Worm (Caenorhabditis elegans) whole organism, early embryonic: ENCODE results near the gene sas-6.

Experiments
- B0310.2 ChIP-seq: sonication (generic microtip); optimal IDR thresholded peaks from 2 replicates; lab custom pipeline; 2016; ENCODE audit warnings: mild to moderate bottlenecking, missing genetic modification characterization, missing compliant biosample characterization
- F13C5.2 ChIP-seq: sonication (generic microtip); optimal IDR thresholded peaks from 2 replicates; lab custom pipeline; 2017; ENCODE audit warnings: mild to moderate bottlenecking, missing genetic modification characterization, inconsistent platforms, missing compliant biosample characterization
- ama-1 ChIP-seq: fragments of 150-350 bp; optimal IDR thresholded peaks from 2 replicates; lab custom pipeline; 2014
- ceh-13 ChIP-seq: fragments of 200-800 bp; sonication (Bioruptor generic); optimal IDR thresholded peaks from 2 replicates; lab custom pipeline; 2018; ENCODE audit warnings: mild to moderate bottlenecking, missing genetic modification characterization, missing compliant biosample characterization
- ceh-36 ChIP-seq: sonication (generic microtip); optimal IDR thresholded peaks from 2 replicates; lab custom pipeline; 2016; ENCODE audit warnings: missing genetic modification characterization, inconsistent platforms, missing compliant biosample characterization
- flt-1 ChIP-seq: fragments of 200-800 bp; sonication (Bioruptor generic); IDR thresholded peaks from 2 replicates; pipeline ENCODE4 v1.3.6; 2022; ENCODE audit warnings: missing genetic modification characterization, missing compliant biosample characterization
- hmbx-1 ChIP-seq: sonication (generic microtip); optimal IDR thresholded peaks from 2 replicates; lab custom pipeline; 2016; ENCODE audit warnings: mild to moderate bottlenecking, missing genetic modification characterization, missing compliant biosample characterization
- hnd-1 ChIP-seq: sonication (generic microtip); optimal IDR thresholded peaks from 2 replicates; lab custom pipeline; 2016; ENCODE audit warnings: missing genetic modification characterization, missing compliant biosample characterization
- scrt-1 ChIP-seq: fragments of 200-800 bp; sonication (Bioruptor generic); IDR thresholded peaks from 2 replicates; pipeline ENCODE4 v1.3.6; 2022; ENCODE audit warnings: missing genetic modification characterization, missing compliant biosample characterization
- sea-1 ChIP-seq: fragments of 200-800 bp; sonication (Bioruptor generic); conservative IDR thresholded peaks from 2 replicates; pipeline ENCODE4 v1.3.6; 2022; ENCODE audit warnings: missing genetic modification characterization, missing compliant biosample characterization
- tbx-37 ChIP-seq: fragments of 200-800 bp; sonication (Bioruptor generic); conservative IDR thresholded peaks from 2 replicates; pipeline ENCODE4 v1.3.6; 2022; ENCODE audit warnings: missing genetic modification reagents, missing genetic modification characterization, missing compliant biosample characterization
- tra-4 ChIP-seq: sonication (generic microtip); optimal IDR thresholded peaks from 2 replicates; lab custom pipeline; 2017; ENCODE audit warnings: missing genetic modification characterization, missing compliant biosample characterization

ce11 chrIV:13748798-13749197, 39.7 kb downstream of the sas-6 start:
- TF ChIP-seq hmbx-1 (tag; lab: Kevin White, UChicago) (no peak), B0310.2 (no peak), ama-1 (lab: Kevin White, UChicago) (no peak), scrt-1 (no peak), tbx-37 (GFP tag; lab: Robert Waterston, UW) (no peak), ceh-36 (tag; lab: Kevin White, UChicago) (no peak), flt-1 (GFP tag; lab: Robert Waterston, UW) (no peak), hnd-1 (no peak), F13C5.2 (tag; lab: Kevin White, UChicago) (no peak), tra-4 (tag; lab: Kevin White, UChicago) (no peak), sea-1 (GFP tag; lab: Robert Waterston, UW) (no peak), ceh-13 (GFP tag; lab: Kevin White, UChicago) (no peak)
